Worm (Caenorhabditis elegans) whole organism, late embryonic: ENCODE results near the gene str-161.

Source experiments
- C08G9.2 ChIP-seq: sonication (generic microtip); optimal IDR thresholded peaks from 2 replicates; lab custom pipeline; 2016; ENCODE audit warnings: mild to moderate bottlenecking, missing genetic modification characterization, moderate library complexity, missing compliant biosample characterization
- F13H6.1 ChIP-seq: sonication (generic microtip); optimal IDR thresholded peaks from 2 replicates; lab custom pipeline; 2016; ENCODE audit warnings: missing genetic modification characterization, missing compliant biosample characterization
- ceh-14 ChIP-seq: sonication (generic microtip); optimal IDR thresholded peaks from 2 replicates; lab custom pipeline; 2016; ENCODE audit warnings: missing genotype, missing genetic modification characterization, missing compliant biosample characterization
- ceh-19 ChIP-seq: fragments of 200-800 bp; sonication (Bioruptor generic); optimal IDR thresholded peaks from 2 replicates; lab custom pipeline; 2018; ENCODE audit warnings: mild to moderate bottlenecking, missing genetic modification characterization, missing compliant biosample characterization
- ceh-34 ChIP-seq: sonication (generic microtip); optimal IDR thresholded peaks from 2 replicates; lab custom pipeline; 2016; ENCODE audit warnings: mild to moderate bottlenecking, missing genetic modification characterization, missing compliant biosample characterization
- ceh-45 ChIP-seq: fragments of 200-800 bp; sonication (Bioruptor generic); IDR thresholded peaks from 2 replicates; pipeline ENCODE4 v1.3.6; 2022; ENCODE audit warnings: missing genetic modification reagents, missing genetic modification characterization, missing compliant biosample characterization
- ceh-9 ChIP-seq: sonication (generic microtip); optimal IDR thresholded peaks from 2 replicates; lab custom pipeline; 2016; ENCODE audit warnings: mild to moderate bottlenecking, missing genetic modification characterization, inconsistent platforms, missing compliant biosample characterization
- che-1 ChIP-seq: sonication (generic microtip); optimal IDR thresholded peaks from 2 replicates; lab custom pipeline; 2016; ENCODE audit warnings: mild to moderate bottlenecking, missing genetic modification characterization, missing compliant biosample characterization
- dmd-4 ChIP-seq: sonication (generic microtip); optimal IDR thresholded peaks from 2 replicates; lab custom pipeline; 2016; ENCODE audit warnings: borderline replicate concordance, missing genetic modification characterization, missing compliant biosample characterization
- elt-4 ChIP-seq: sonication (generic microtip); optimal IDR thresholded peaks from 2 replicates; lab custom pipeline; 2016; ENCODE audit warnings: missing genetic modification characterization, missing compliant biosample characterization
- ets-4 ChIP-seq: sonication (generic microtip); optimal IDR thresholded peaks from 2 replicates; lab custom pipeline; 2016; ENCODE audit warnings: missing genetic modification characterization, missing compliant biosample characterization
- fax-1 ChIP-seq: sonication (generic microtip); optimal IDR thresholded peaks from 2 replicates; lab custom pipeline; 2016; ENCODE audit warnings: missing genotype, missing genetic modification characterization, missing compliant biosample characterization
- fkh-10 ChIP-seq: fragments of 150-350 bp; optimal IDR thresholded peaks from 2 replicates; lab custom pipeline; 2014; ENCODE audit warnings: missing biosample characterization, missing genetic modification reagents, missing genetic modification characterization
- fkh-6 ChIP-seq: sonication (generic microtip); optimal IDR thresholded peaks from 2 replicates; lab custom pipeline; 2016; ENCODE audit warnings: missing genetic modification characterization, missing compliant biosample characterization
- hlh-13 ChIP-seq: fragments of 200-800 bp; sonication (Bioruptor generic); optimal IDR thresholded peaks from 2 replicates; lab custom pipeline; 2018; ENCODE audit warnings: mild to moderate bottlenecking, missing genetic modification characterization, missing compliant biosample characterization
- hlh-15 ChIP-seq: sonication (generic microtip); optimal IDR thresholded peaks from 2 replicates; lab custom pipeline; 2016; ENCODE audit warnings: missing genetic modification characterization, missing compliant biosample characterization
- hlh-30 ChIP-seq: sonication (generic microtip); optimal IDR thresholded peaks from 2 replicates; lab custom pipeline; 2017; ENCODE audit warnings: antibody characterized with exemption, missing genetic modification characterization, missing compliant biosample characterization; ENCODE audit not compliant: insufficient read depth
- lim-6 ChIP-seq: sonication (generic microtip); optimal IDR thresholded peaks from 2 replicates; lab custom pipeline; 2016; ENCODE audit warnings: missing genetic modification characterization, missing compliant biosample characterization
- mec-3 ChIP-seq: sonication (generic microtip); optimal IDR thresholded peaks from 2 replicates; lab custom pipeline; 2016; ENCODE audit warnings: borderline replicate concordance, missing genetic modification characterization, missing compliant biosample characterization
- nfya-1 ChIP-seq: sonication (generic microtip); optimal IDR thresholded peaks from 2 replicates; lab custom pipeline; 2017; ENCODE audit warnings: missing genetic modification characterization, mild to moderate bottlenecking, missing compliant biosample characterization, antibody characterized with exemption, moderate library complexity
- nhr-11 ChIP-seq: fragments of 150-350 bp; optimal IDR thresholded peaks from 2 replicates; lab custom pipeline; 2014; ENCODE audit warnings: missing biosample characterization, missing genetic modification characterization
- npax-4 ChIP-seq: sonication (generic microtip); optimal IDR thresholded peaks from 2 replicates; lab custom pipeline; 2016; ENCODE audit warnings: missing genetic modification characterization, missing compliant biosample characterization
- pag-3 ChIP-seq: sonication (generic microtip); optimal IDR thresholded peaks from 2 replicates; lab custom pipeline; 2016; ENCODE audit warnings: missing compliant biosample characterization, missing genetic modification characterization, borderline replicate concordance
- pat-9 ChIP-seq: fragments of 200-800 bp; sonication (Bioruptor generic); optimal IDR thresholded peaks from 2 replicates; lab custom pipeline; 2018; ENCODE audit warnings: mild to moderate bottlenecking, missing genetic modification characterization, moderate library complexity, missing compliant biosample characterization
- pha-2 ChIP-seq: sonication (generic microtip); optimal IDR thresholded peaks from 2 replicates; lab custom pipeline; 2017; ENCODE audit warnings: mild to moderate bottlenecking, missing genetic modification characterization, missing compliant biosample characterization
- ref-2 ChIP-seq: sonication (generic microtip); optimal IDR thresholded peaks from 2 replicates; lab custom pipeline; 2016; ENCODE audit warnings: missing genetic modification characterization, missing compliant biosample characterization
- sdc-2 ChIP-seq: sonication (generic microtip); optimal IDR thresholded peaks from 2 replicates; lab custom pipeline; 2016; ENCODE audit warnings: missing genotype, missing genetic modification characterization, missing compliant biosample characterization
- syd-9 ChIP-seq: sonication (generic microtip); optimal IDR thresholded peaks from 2 replicates; lab custom pipeline; 2016; ENCODE audit warnings: mild to moderate bottlenecking, missing genetic modification characterization, moderate library complexity, missing compliant biosample characterization
- tbx-2 ChIP-seq: sonication (generic microtip); optimal IDR thresholded peaks from 2 replicates; lab custom pipeline; 2016; ENCODE audit warnings: missing genetic modification characterization, missing compliant biosample characterization
- unc-3 ChIP-seq, 2 experiments: fragments of 200-800 bp in 1 of 2; sonication (Bioruptor generic) in 1 of 2; sonication (generic microtip) in 1 of 2; conservative IDR thresholded peaks in 1 of 2; optimal IDR thresholded peaks in 1 of 2; 2 replicates each; pipeline versions ENCODE4 v1.3.6 to Lab custom; 2016 to 2022; ENCODE audit warnings: missing compliant biosample characterization in 2 of 2, missing genetic modification characterization in 2 of 2, missing genetic modification reagents in 1 of 2
- unc-55 ChIP-seq: sonication (generic microtip); optimal IDR thresholded peaks from 2 replicates; lab custom pipeline; 2017; ENCODE audit warnings: missing biosample characterization, missing genetic modification reagents, missing genetic modification characterization
- zip-5 ChIP-seq: sonication (generic microtip); optimal IDR thresholded peaks from 2 replicates; lab custom pipeline; 2016; ENCODE audit warnings: missing genetic modification characterization, missing compliant biosample characterization

The str-161 gene

DNA sequence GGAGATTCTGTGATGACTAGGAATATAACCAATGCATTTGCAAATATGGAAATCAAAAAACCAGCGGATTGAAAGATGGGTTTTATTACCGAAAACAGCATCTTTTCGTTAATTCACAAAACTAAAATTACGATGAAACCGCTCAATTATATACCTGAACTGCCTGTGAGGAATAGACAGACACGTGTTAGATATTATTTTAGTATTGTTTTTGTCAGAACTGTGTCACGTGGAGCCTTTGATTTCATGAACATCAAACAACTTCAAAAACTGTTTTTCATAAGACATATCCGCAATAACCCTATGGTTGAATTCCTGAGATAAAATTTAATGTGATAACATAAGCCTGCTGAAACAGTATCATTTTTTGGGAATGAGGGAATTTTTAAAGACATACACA is at the start of gene str-161:
Gene str-161 (minus strand): TSS at position 101 of the 400 bp plus-strand sequence.
- TF ChIP-seq che-1 (tag; lab: Kevin White, UChicago) (no peak), pha-2 (tag; lab: Kevin White, UChicago) (no peak), unc-55 (GFP tag; lab: Kevin White, UChicago) (no peak), ceh-45 (GFP tag; lab: Robert Waterston, UW) (no peak), hlh-30 (tag; lab: Kevin White, UChicago) (no peak), fkh-10 (GFP tag; lab: Kevin White, UChicago) (no peak), tbx-2 (no peak), C08G9.2 (no peak), F13H6.1 (tag; lab: Kevin White, UChicago) (no peak), hlh-15 (tag; lab: Kevin White, UChicago) (no peak), pag-3 (no peak), npax-4 (no peak), lim-6 (tag; lab: Kevin White, UChicago) (no peak), elt-4 (tag; lab: Kevin White, UChicago) (no peak)
- TF ChIP-seq, all 69 proteins: peak for 0

DNA sequence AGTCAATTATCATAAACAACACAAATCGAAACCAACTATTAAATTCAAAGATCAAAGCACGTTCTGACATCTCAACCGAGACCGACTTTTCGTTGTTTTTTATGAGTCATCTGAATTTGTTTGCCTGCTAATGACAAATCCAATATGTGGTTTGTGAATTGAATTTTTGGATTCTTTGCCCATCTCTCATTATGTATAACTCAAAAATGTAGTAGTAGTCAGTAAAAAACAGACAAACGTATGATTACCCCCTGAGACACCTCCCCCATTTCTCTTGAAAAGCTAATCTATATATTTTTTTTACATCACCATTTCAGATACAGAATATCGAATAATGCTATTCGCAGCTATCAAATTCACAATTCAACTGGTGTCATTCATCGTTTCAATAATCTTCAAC is 41.9 kb upstream of the str-161 start, which contains the start of gene str-169:
Gene str-169 (plus strand): TSS at position 301 of the 400 bp plus-strand sequence.
- TF ChIP-seq ceh-9 (tag; lab: Kevin White, UChicago) (no peak), ref-2 (tag; lab: Kevin White, UChicago) (no peak)
- TF ChIP-seq, all 69 proteins: peak for 0

DNA sequence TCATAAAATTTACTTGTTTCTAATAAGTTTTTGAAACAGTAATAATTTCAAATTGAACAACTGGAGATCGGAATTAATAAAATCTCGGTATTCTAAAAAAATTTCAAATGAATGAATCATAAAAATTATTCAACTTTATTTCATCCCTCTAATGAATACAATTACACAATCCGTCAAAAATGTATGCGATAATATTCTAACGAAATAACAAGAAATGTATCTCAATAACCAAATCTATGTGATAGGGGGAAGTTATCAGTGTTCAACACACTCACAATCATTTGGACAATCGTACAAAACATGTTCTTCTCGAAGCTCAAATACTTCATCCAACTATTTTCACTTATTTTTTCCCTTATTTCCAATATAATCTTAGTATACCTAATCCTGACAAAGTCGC is 37.8 kb upstream of the str-161 start, which contains the start of gene Y9C9A.5:
Gene Y9C9A.5 (plus strand): TSS at position 301 of the 400 bp plus-strand sequence.
- no peak for TF ChIP-seq F13H6.1 (tag; lab: Kevin White, UChicago)
- TF ChIP-seq mec-3 (tag; lab: Kevin White, UChicago): no peak
- no peak for TF ChIP-seq elt-4 (tag; lab: Kevin White, UChicago)
- no peak for TF ChIP-seq hlh-15 (tag; lab: Kevin White, UChicago)
- TF ChIP-seq unc-55 (GFP tag; lab: Kevin White, UChicago): no peak
- no peak for TF ChIP-seq ets-4 (tag; lab: Kevin White, UChicago)
- TF ChIP-seq syd-9 (tag; lab: Kevin White, UChicago): no peak
- no peak for TF ChIP-seq ceh-34 (tag; lab: Kevin White, UChicago)
- TF ChIP-seq sdc-2 (tag; lab: Kevin White, UChicago): no peak
- no peak for TF ChIP-seq ceh-19 (GFP tag; lab: Kevin White, UChicago)

DNA sequence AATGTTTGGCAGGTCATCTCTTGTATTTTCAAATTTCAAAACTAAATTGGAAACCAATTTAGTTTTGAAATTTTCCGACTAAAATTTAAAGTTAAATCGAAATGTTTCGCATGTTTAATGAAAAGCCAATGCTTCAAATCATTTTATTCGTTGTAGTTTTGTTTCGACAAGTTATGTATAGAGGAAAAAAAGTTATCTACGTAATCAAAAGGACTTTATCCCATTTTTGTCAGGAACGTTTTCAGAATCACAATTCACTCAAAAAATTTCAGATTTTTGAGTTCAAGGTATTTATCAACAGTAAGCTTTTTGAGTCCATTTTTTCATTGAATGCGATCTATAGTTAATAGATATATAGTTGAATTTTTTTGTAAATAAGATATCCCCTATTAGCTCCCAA is 34.8 kb upstream of the str-161 start, which contains the start of gene str-168:
Gene str-168 (plus strand): TSS at position 301 of the 400 bp plus-strand sequence.
- TF ChIP-seq che-1 (tag; lab: Kevin White, UChicago) (no peak), dmd-4 (tag; lab: Kevin White, UChicago) (no peak), F13H6.1 (tag; lab: Kevin White, UChicago) (no peak), elt-4 (tag; lab: Kevin White, UChicago) (no peak), ceh-45 (GFP tag; lab: Robert Waterston, UW) (no peak), fkh-6 (tag; lab: Kevin White, UChicago) (no peak), hlh-13 (GFP tag; lab: Kevin White, UChicago) (no peak), syd-9 (tag; lab: Kevin White, UChicago) (no peak), unc-3 (GFP tag; conservative IDR thresholded peaks at IDR 0.05; lab: Robert Waterston, UW) (no peak), unc-3 (tag; optimal IDR thresholded peaks at IDR 0.05; lab: Kevin White, UChicago) (no peak), fax-1 (tag; lab: Kevin White, UChicago) (no peak), zip-5 (tag; lab: Kevin White, UChicago) (no peak), pat-9 (tag; lab: Kevin White, UChicago) (no peak), nfya-1 (tag; lab: Kevin White, UChicago) (no peak), ceh-14 (tag; lab: Kevin White, UChicago) (no peak), nhr-11 (tag; lab: Kevin White, UChicago) (no peak), pha-2 (tag; lab: Kevin White, UChicago) (no peak)
